Worm (Caenorhabditis elegans) whole organism, young adult: ENCODE measurements around the gene tth-1.

ENCODE experiments used
- C06A6.2 ChIP-seq: fragments of 200-800 bp; sonication (Bioruptor generic); conservative IDR thresholded peaks from 2 replicates; pipeline ENCODE4 v1.3.6; 2022; ENCODE audit warnings: missing genetic modification characterization, missing compliant biosample characterization
- F23B12.7 ChIP-seq: sonication (generic microtip); optimal IDR thresholded peaks from 2 replicates; lab custom pipeline; 2017; ENCODE audit warnings: missing genetic modification characterization, mild to moderate bottlenecking, missing compliant biosample characterization, antibody characterized with exemption, moderate library complexity; ENCODE audit not compliant: insufficient read depth
- F33H1.4 ChIP-seq: fragments of 200-800 bp; sonication (Bioruptor generic); IDR thresholded peaks from 2 replicates; pipeline ENCODE4 v1.3.6; 2022; ENCODE audit warnings: missing genetic modification reagents, missing genetic modification characterization, missing compliant biosample characterization
- F39B2.1 ChIP-seq: fragments of 200-800 bp; sonication (Bioruptor generic); IDR thresholded peaks from 2 replicates; pipeline ENCODE4 v1.3.6; 2022; ENCODE audit warnings: missing genetic modification reagents, missing genetic modification characterization, missing compliant biosample characterization
- F55B11.4 ChIP-seq: sonication (generic microtip); optimal IDR thresholded peaks from 2 replicates; lab custom pipeline; 2016; ENCODE audit warnings: missing compliant biosample characterization, missing genetic modification characterization, borderline replicate concordance; ENCODE audit not compliant: insufficient read depth
- F57A8.1 ChIP-seq: fragments of 200-800 bp; sonication (Bioruptor generic); optimal IDR thresholded peaks from 2 replicates; lab custom pipeline; 2018; ENCODE audit warnings: mild to moderate bottlenecking, missing genetic modification characterization, moderate library complexity, missing compliant biosample characterization
- T07F8.4 ChIP-seq: sonication (generic microtip); optimal IDR thresholded peaks from 2 replicates; lab custom pipeline; 2016; ENCODE audit warnings: mild to moderate bottlenecking, missing genetic modification characterization, moderate library complexity, missing compliant biosample characterization
- T26A5.8 ChIP-seq: sonication (generic microtip); optimal IDR thresholded peaks from 2 replicates; lab custom pipeline; 2016; ENCODE audit warnings: missing genetic modification characterization, missing compliant biosample characterization
- Y53F4B.3 ChIP-seq: fragments of 200-800 bp; sonication (Bioruptor generic); IDR thresholded peaks from 2 replicates; pipeline ENCODE4 v1.3.6; 2022; ENCODE audit warnings: missing genetic modification reagents, missing genetic modification characterization, missing compliant biosample characterization
- Y53G8AR.9 ChIP-seq: fragments of 200-800 bp; sonication (Bioruptor generic); conservative IDR thresholded peaks from 2 replicates; pipeline ENCODE4 v1.3.6; 2022; ENCODE audit warnings: missing genetic modification reagents, missing genetic modification characterization, missing compliant biosample characterization
- Y56A3A.18 ChIP-seq: fragments of 200-800 bp; sonication (Bioruptor generic); IDR thresholded peaks from 2 replicates; pipeline ENCODE4 v1.3.6; 2022; ENCODE audit warnings: missing genetic modification reagents, missing genetic modification characterization, missing compliant biosample characterization
- ZK185.1 ChIP-seq: sonication (generic microtip); optimal IDR thresholded peaks from 2 replicates; lab custom pipeline; 2016; ENCODE audit warnings: mild to moderate bottlenecking, missing genetic modification characterization, missing compliant biosample characterization; ENCODE audit not compliant: poor library complexity, severe bottlenecking
- atf-7 ChIP-seq: sonication (generic microtip); optimal IDR thresholded peaks from 2 replicates; lab custom pipeline; 2017; ENCODE audit warnings: mild to moderate bottlenecking, missing genetic modification characterization, missing compliant biosample characterization
- attf-5 ChIP-seq: fragments of 200-800 bp; sonication (Bioruptor generic); optimal IDR thresholded peaks from 2 replicates; lab custom pipeline; 2018; ENCODE audit warnings: mild to moderate bottlenecking, missing genetic modification characterization, missing compliant biosample characterization
- cebp-1 ChIP-seq, 2 experiments: fragments of 200-800 bp in 1 of 2; sonication (Bioruptor generic) in 1 of 2; sonication (generic microtip) in 1 of 2; IDR thresholded peaks in 1 of 2; optimal IDR thresholded peaks in 1 of 2; 2 replicates each; pipeline versions ENCODE4 v1.3.6 to Lab custom; 2017 to 2022; ENCODE audit warnings: missing compliant biosample characterization in 2 of 2, missing genetic modification characterization in 2 of 2, mild to moderate bottlenecking in 1 of 2, missing genetic modification reagents in 1 of 2, moderate library complexity in 1 of 2
- ceh-100 ChIP-seq: fragments of 200-800 bp; sonication (Bioruptor generic); IDR thresholded peaks from 2 replicates; pipeline ENCODE4 v1.3.6; 2022; ENCODE audit warnings: missing genetic modification reagents, missing genetic modification characterization, missing compliant biosample characterization
- ceh-91 ChIP-seq: fragments of 200-800 bp; sonication (Bioruptor generic); IDR thresholded peaks from 2 replicates; pipeline ENCODE4 v1.3.6; 2022; ENCODE audit warnings: missing genetic modification reagents, missing genetic modification characterization, missing compliant biosample characterization
- chd-7 ChIP-seq: sonication (generic microtip); optimal IDR thresholded peaks from 2 replicates; lab custom pipeline; 2016; ENCODE audit warnings: mild to moderate bottlenecking, missing genetic modification characterization, moderate library complexity, missing compliant biosample characterization
- hlh-12 ChIP-seq: sonication (generic microtip); optimal IDR thresholded peaks from 2 replicates; lab custom pipeline; 2016; ENCODE audit warnings: missing genetic modification characterization, missing compliant biosample characterization
- hmg-1.2 ChIP-seq: fragments of 200-800 bp; sonication (Bioruptor generic); IDR thresholded peaks from 2 replicates; pipeline ENCODE4 v1.3.6; 2022; ENCODE audit warnings: missing genetic modification reagents, missing genetic modification characterization, missing compliant biosample characterization
- let-526 ChIP-seq: fragments of 200-800 bp; sonication (Bioruptor generic); IDR thresholded peaks from 2 replicates; pipeline ENCODE4 v1.3.6; 2022; ENCODE audit warnings: missing genetic modification reagents, missing genetic modification characterization, missing compliant biosample characterization
- let-607 ChIP-seq, 2 experiments: fragments of 200-800 bp in 1 of 2; sonication (Bioruptor generic) in 1 of 2; sonication (generic microtip) in 1 of 2; optimal IDR thresholded peaks; 2 replicates each; lab custom pipeline; 2016 to 2018; ENCODE audit warnings: mild to moderate bottlenecking in 2 of 2, missing compliant biosample characterization in 2 of 2, missing genetic modification characterization in 2 of 2, moderate library complexity in 2 of 2, missing genotype in 1 of 2
- lin-40 ChIP-seq: sonication (generic microtip); optimal IDR thresholded peaks from 2 replicates; lab custom pipeline; 2016; ENCODE audit warnings: missing genetic modification characterization, mild to moderate bottlenecking, missing compliant biosample characterization, missing genotype, missing genetic modification reagents
- lir-1 ChIP-seq: fragments of 200-800 bp; sonication (Bioruptor generic); conservative IDR thresholded peaks from 2 replicates; pipeline ENCODE4 v1.3.6; 2022; ENCODE audit warnings: missing genetic modification reagents, missing genetic modification characterization, missing compliant biosample characterization
- lsl-1 ChIP-seq: fragments of 200-800 bp; sonication (Bioruptor generic); optimal IDR thresholded peaks from 2 replicates; lab custom pipeline; 2018; ENCODE audit warnings: mild to moderate bottlenecking, missing genetic modification characterization, moderate library complexity, missing compliant biosample characterization
- madf-6 ChIP-seq: fragments of 200-800 bp; sonication (Bioruptor generic); IDR thresholded peaks from 2 replicates; pipeline ENCODE4 v1.3.6; 2022; ENCODE audit warnings: missing genetic modification reagents, missing genetic modification characterization, missing compliant biosample characterization
- mes-4 ChIP-seq: sonication (generic microtip); optimal IDR thresholded peaks from 2 replicates; lab custom pipeline; 2016; ENCODE audit warnings: missing genotype, missing genetic modification characterization, missing compliant biosample characterization
- nfyb-1 ChIP-seq: fragments of 200-800 bp; sonication (Bioruptor generic); IDR thresholded peaks from 2 replicates; pipeline ENCODE4 v1.3.6; 2022; ENCODE audit warnings: missing genetic modification reagents, missing genetic modification characterization, missing compliant biosample characterization
- nhr-80 ChIP-seq: sonication (generic microtip); optimal IDR thresholded peaks from 2 replicates; lab custom pipeline; 2016; ENCODE audit warnings: missing genetic modification characterization, missing compliant biosample characterization
- pbrm-1 ChIP-seq: fragments of 200-800 bp; sonication (Bioruptor generic); IDR thresholded peaks from 2 replicates; pipeline ENCODE4 v1.3.6; 2022; ENCODE audit warnings: missing genetic modification reagents, missing genetic modification characterization, missing compliant biosample characterization
- rec-8 ChIP-seq, 2 experiments: sonication (generic microtip); optimal IDR thresholded peaks; 2 replicates each; lab custom pipeline; 2016; ENCODE audit warnings: mild to moderate bottlenecking in 2 of 2, missing genetic modification characterization in 2 of 2, missing genetic modification reagents in 2 of 2, missing genotype in 2 of 2, missing biosample characterization in 1 of 2, missing compliant biosample characterization in 1 of 2, moderate library complexity in 1 of 2
- repo-1 ChIP-seq: sonication (generic microtip); optimal IDR thresholded peaks from 2 replicates; lab custom pipeline; 2017; ENCODE audit warnings: mild to moderate bottlenecking, missing genetic modification characterization, missing compliant biosample characterization
- snpc-1.1 ChIP-seq: sonication (generic microtip); optimal IDR thresholded peaks from 2 replicates; lab custom pipeline; 2017; ENCODE audit warnings: missing genetic modification characterization, mild to moderate bottlenecking, missing compliant biosample characterization, antibody characterized with exemption, moderate library complexity, missing genotype, missing genetic modification reagents; ENCODE audit not compliant: insufficient read depth
- snpc-4 ChIP-seq, 5 experiments: fragments of 150-350 bp in 1 of 5; sonication (generic microtip) in 4 of 5; optimal IDR thresholded peaks; 2 replicates each; lab custom pipeline; 2014 to 2018; ENCODE audit warnings: missing genetic modification characterization in 5 of 5, missing biosample characterization in 3 of 5, antibody characterized with exemption in 2 of 5, mild to moderate bottlenecking in 2 of 5, missing compliant biosample characterization in 2 of 5, missing genotype in 2 of 5, moderate library complexity in 2 of 5, missing genetic modification reagents in 1 of 5
- unc-62 ChIP-seq: fragments of 150-350 bp; optimal IDR thresholded peaks from 2 replicates; lab custom pipeline; 2014; ENCODE audit warnings: missing biosample characterization, missing genetic modification reagents, missing genetic modification characterization
- xnd-1 ChIP-seq: sonication (generic microtip); optimal IDR thresholded peaks from 2 replicates; lab custom pipeline; 2016; ENCODE audit warnings: missing genotype, missing genetic modification reagents, missing genetic modification characterization, missing compliant biosample characterization
- zfh-2 ChIP-seq: fragments of 200-800 bp; sonication (Bioruptor generic); conservative IDR thresholded peaks from 2 replicates; pipeline ENCODE4 v1.3.6; 2022; ENCODE audit warnings: missing genetic modification reagents, missing genetic modification characterization, missing compliant biosample characterization
- ztf-18 ChIP-seq: sonication (generic microtip); optimal IDR thresholded peaks from 2 replicates; lab custom pipeline; 2016; ENCODE audit warnings: missing genotype, mild to moderate bottlenecking, missing genetic modification characterization, missing compliant biosample characterization
- ztf-28 ChIP-seq: fragments of 200-800 bp; sonication (Bioruptor generic); IDR thresholded peaks from 2 replicates; pipeline ENCODE4 v1.3.6; 2022; ENCODE audit warnings: missing genetic modification reagents, missing genetic modification characterization, missing compliant biosample characterization
- ztf-6 ChIP-seq: fragments of 200-800 bp; sonication (Bioruptor generic); IDR thresholded peaks from 2 replicates; pipeline ENCODE4 v1.3.6; 2022; ENCODE audit warnings: missing genetic modification reagents, missing genetic modification characterization, missing compliant biosample characterization

The tth-1 gene

DNA sequence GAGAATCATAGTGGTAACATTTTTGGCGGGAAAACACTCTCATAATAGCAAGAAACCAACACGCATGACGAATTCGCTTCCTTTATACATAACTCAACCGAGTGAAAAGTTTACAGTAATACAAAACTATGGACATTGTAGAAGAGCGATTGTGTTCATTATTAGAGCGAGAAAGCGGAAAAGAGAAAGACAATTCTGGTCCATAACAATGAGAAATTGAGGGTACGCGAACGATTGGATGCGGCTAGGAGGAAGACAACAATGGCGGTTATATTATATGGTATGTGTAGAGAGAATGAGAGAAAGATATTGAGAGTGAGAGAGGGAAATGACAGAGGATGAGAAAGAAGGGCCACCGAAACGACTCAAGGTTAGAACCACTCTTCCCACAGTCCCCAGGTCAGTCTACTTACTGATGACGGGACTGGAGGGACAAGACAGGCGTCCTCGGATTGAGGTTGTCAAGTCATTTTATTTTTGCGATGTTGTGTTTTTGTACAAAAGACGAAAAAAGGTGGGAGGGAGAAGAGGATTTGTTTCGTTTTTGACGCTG is 2.7 kb upstream of the tth-1 start (continued):
- no peak for TF ChIP-seq nfyb-1 (GFP tag; lab: Robert Waterston, UW)
- TF ChIP-seq snpc-1.1 (tag; lab: Kevin White, UChicago), result no peak
- no peak for TF ChIP-seq hlh-12 (tag; lab: Kevin White, UChicago)
- TF ChIP-seq zfh-2 (GFP tag; lab: Robert Waterston, UW), result no peak

- TF ChIP-seq ceh-100 (no peak), C06A6.2 (no peak), Y56A3A.18 (no peak), F39B2.1 (GFP tag; lab: Robert Waterston, UW) (no peak), snpc-1.1 (tag; lab: Kevin White, UChicago) (no peak), lir-1 (no peak), T26A5.8 (tag; lab: Kevin White, UChicago) (no peak), rec-8 (tag; optimal IDR thresholded peaks at IDR 0.05; lab: Kevin White, UChicago) (no peak)
Measured at ce11 chrX:8424286-8424685, 753 bp upstream of the tth-1 start.

DNA sequence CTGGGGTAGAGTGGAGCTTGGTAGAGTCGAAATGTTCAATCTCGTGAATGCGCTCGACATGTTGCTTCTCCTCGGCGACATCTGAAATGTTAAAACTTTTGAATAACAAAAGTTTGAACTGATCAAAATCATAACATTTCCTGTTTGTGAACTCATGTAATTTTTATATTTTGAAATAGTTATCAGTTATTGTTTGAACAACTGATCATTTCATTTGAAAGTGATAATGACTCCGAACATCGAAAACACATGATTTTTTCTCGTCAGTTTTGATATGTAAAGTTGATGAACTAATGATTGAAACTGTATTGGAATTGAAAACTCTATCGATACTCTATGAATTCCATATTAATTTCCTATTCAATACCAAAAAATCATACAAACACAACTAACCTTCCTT is 334 bp downstream of the tth-1 start:
- TF ChIP-seq cebp-1 (GFP tag; IDR thresholded peaks at IDR 0.05; lab: Robert Waterston, UW), result no peak
- TF ChIP-seq cebp-1 (tag; optimal IDR thresholded peaks at IDR 0.05; lab: Kevin White, UChicago), result peak; percentile 12
- no peak for TF ChIP-seq chd-7
- peak; percentile 18 for TF ChIP-seq nhr-80 (tag; lab: Kevin White, UChicago)

ce11 chrX:8422020-8422419 is 1.5 kb downstream of the tth-1 start, which contains the start of gene tag-123:
Gene tag-123 (minus strand): TSS chrX:8422055.
- TF ChIP-seq hmg-1.2 (peak; percentile 66; the same call in 1 of the 2 replicates), zfh-2 (GFP tag; lab: Robert Waterston, UW) (peak; percentile 31; the same call in 1 of the 2 replicates), ceh-91 (GFP tag; lab: Robert Waterston, UW) (no peak), cebp-1 (GFP tag; IDR thresholded peaks at IDR 0.05; lab: Robert Waterston, UW) (no peak), cebp-1 (tag; optimal IDR thresholded peaks at IDR 0.05; lab: Kevin White, UChicago) (peak; percentile 57), madf-6 (GFP tag; lab: Robert Waterston, UW) (no peak), ZK185.1 (peak; percentile 16), snpc-4 (GFP tag; optimal IDR thresholded peaks at IDR 0.05; lab: Kevin White, UChicago) (no peak), snpc-4 (tag; optimal IDR thresholded peaks at IDR 0.05; lab: Kevin White, UChicago) (peak in 2 of 4 experiments; percentile 7 to 13), F57A8.1 (GFP tag; lab: Kevin White, UChicago) (no peak), F33H1.4 (GFP tag; lab: Robert Waterston, UW) (peak; percentile 72), chd-7 (no peak), ztf-28 (no peak), lin-40 (tag; lab: Kevin White, UChicago) (peak; percentile 14), xnd-1 (tag; lab: Kevin White, UChicago) (no peak), mes-4 (tag; lab: Kevin White, UChicago) (no peak), repo-1 (no peak), F23B12.7 (no peak), pbrm-1 (GFP tag; lab: Robert Waterston, UW) (no peak), Y53F4B.3 (GFP tag; lab: Robert Waterston, UW) (no peak), attf-5 (peak; percentile 4)
- TF ChIP-seq, all 124 proteins: peak for 8

ce11 chrX:8421594-8421993 is 1.9 kb downstream of the tth-1 start:
- no peak for TF ChIP-seq F55B11.4 (tag; lab: Kevin White, UChicago)
- TF ChIP-seq unc-62 (GFP tag; lab: Kevin White, UChicago), result peak; percentile 72
- TF ChIP-seq ztf-18, result no peak
- TF ChIP-seq atf-7 (tag; lab: Kevin White, UChicago), result peak; percentile 35
- peak; percentile 38 for TF ChIP-seq nhr-80 (tag; lab: Kevin White, UChicago)
- no peak for TF ChIP-seq ztf-28
- no peak for TF ChIP-seq lsl-1 (GFP tag; lab: Kevin White, UChicago)
- no peak for TF ChIP-seq Y53G8AR.9
- TF ChIP-seq let-607 (tag; optimal IDR thresholded peaks at IDR 0.05; lab: Kevin White, UChicago), result peak in 1 of 2 experiments; percentile 35
- TF ChIP-seq ztf-6 (GFP tag; lab: Robert Waterston, UW), result no peak
- no peak for TF ChIP-seq T07F8.4 (tag; lab: Kevin White, UChicago)
- no peak for TF ChIP-seq let-526 (GFP tag; lab: Robert Waterston, UW)
- TF ChIP-seq, all 124 proteins: peak for 4
